Fruit fly (Drosophila melanogaster) whole organism, embryonic: ENCODE data around the gene PK1-R.

ENCODE experiments used
- Adf1 ChIP-seq: fragments of 200-800 bp; sonication (Bioruptor generic); IDR thresholded peaks from 2 replicates; pipeline ENCODE4 v1.3.6; 2022; ENCODE audit warnings: missing biosample characterization, missing genetic modification characterization
- BEAF-32 ChIP-seq: fragments of 200-800 bp; sonication (Bioruptor generic); optimal IDR thresholded peaks from 3 replicates; lab custom pipeline; 2017; ENCODE audit warnings: missing biosample characterization, missing genetic modification characterization, mild to moderate bottlenecking, moderate library complexity, missing genetic modification reagents
- CG15479 ChIP-seq: fragments of 200-800 bp; sonication (Bioruptor generic); optimal IDR thresholded peaks from 3 replicates; lab custom pipeline; 2019; ENCODE audit warnings: missing biosample characterization, mild to moderate bottlenecking, missing genetic modification characterization, moderate library complexity
- CG2889 ChIP-seq: fragments of 200-800 bp; sonication (Bioruptor generic); IDR thresholded peaks from 3 replicates; pipeline ENCODE4 v1.3.6; 2022; ENCODE audit warnings: missing biosample characterization, missing genetic modification characterization
- CG31388 ChIP-seq: fragments of 200-800 bp; sonication (Bioruptor generic); optimal IDR thresholded peaks from 2 replicates; lab custom pipeline; 2016; ENCODE audit warnings: missing biosample characterization, missing genetic modification characterization
- CG42726 ChIP-seq: fragments of 200-800 bp; sonication (Bioruptor generic); IDR thresholded peaks from 2 replicates; pipeline ENCODE4 v1.3.6; 2022; ENCODE audit warnings: missing biosample characterization, missing genetic modification characterization; ENCODE audit not compliant: partially characterized antibody
- E2f1 ChIP-seq: fragments of 200-800 bp; sonication (Bioruptor generic); IDR thresholded peaks from 2 replicates; pipeline ENCODE4 v1.3.6; 2022; ENCODE audit warnings: missing biosample characterization, missing genetic modification characterization
- gsb-n ChIP-seq: fragments of 200-800 bp; sonication (Bioruptor generic); optimal IDR thresholded peaks from 3 replicates; lab custom pipeline; 2018; ENCODE audit warnings: missing biosample characterization, mild to moderate bottlenecking, missing genetic modification characterization
- kah ChIP-seq: fragments of 200-800 bp; sonication (Bioruptor generic); optimal IDR thresholded peaks from 2 replicates; lab custom pipeline; 2018; ENCODE audit warnings: missing biosample characterization, mild to moderate bottlenecking, missing genetic modification characterization
- psq ChIP-seq: fragments of 200-800 bp; sonication (Bioruptor generic); optimal IDR thresholded peaks from 2 replicates; lab custom pipeline; 2017; ENCODE audit warnings: missing biosample characterization, missing genetic modification characterization

DNA sequence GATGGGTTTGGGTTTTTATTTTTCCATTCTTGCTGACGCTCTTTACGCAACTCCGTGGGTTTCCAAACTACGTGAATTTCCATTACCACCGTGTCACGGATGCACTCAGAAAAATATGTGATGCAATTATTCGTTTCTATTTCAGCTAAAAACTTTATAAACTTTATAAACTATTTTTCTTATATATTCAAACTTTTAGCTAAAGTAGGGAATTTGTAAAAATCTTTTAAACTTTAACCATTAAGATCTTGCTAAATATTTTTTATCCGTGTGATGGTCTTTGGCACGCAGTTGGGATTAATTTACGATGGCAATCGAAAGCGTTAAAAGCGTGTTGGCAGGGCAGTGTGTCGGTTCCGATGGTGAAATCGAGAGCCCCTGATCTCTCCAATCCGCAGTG, 7.5 kb downstream of the PK1-R start:
- TF ChIP-seq CG2889 (GFP tag; lab: Robert Waterston, UW) (no peak), CG31388 (GFP tag; lab: Kevin White, UChicago) (no peak), E2f1 (GFP tag; lab: Robert Waterston, UW) (no peak), psq (GFP tag; lab: Kevin White, UChicago) (no peak), Adf1 (GFP tag; lab: Robert Waterston, UW) (0 out of 2 replicates have a peak, but pooled peaks have one; percentile 21), BEAF-32 (peak; percentile 9), CG15479 (GFP tag; lab: Kevin White, UChicago) (no peak), gsb-n (tag; lab: Kevin White, UChicago) (peak; percentile 44), kah (GFP tag; lab: Kevin White, UChicago) (peak; percentile 17), CG42726 (no peak)
